Fruit fly (Drosophila melanogaster) whole organism, embryonic: ENCODE results near the gene Sodh2.

Experiments used
- CG10543 ChIP-seq: fragments of 200-800 bp; sonication (Bioruptor generic); optimal IDR thresholded peaks from 3 replicates; lab custom pipeline; 2017; ENCODE audit warnings: missing biosample characterization, mild to moderate bottlenecking, missing genetic modification characterization, moderate library complexity
- CG11247 ChIP-seq: fragments of 200-800 bp; sonication (Bioruptor generic); IDR thresholded peaks from 2 replicates; pipeline ENCODE4 v1.3.6; 2022; ENCODE audit warnings: missing biosample characterization, missing genetic modification characterization
- CG13894 ChIP-seq: fragments of 200-800 bp; sonication (Bioruptor generic); optimal IDR thresholded peaks from 3 replicates; lab custom pipeline; 2018; ENCODE audit warnings: missing biosample characterization, mild to moderate bottlenecking, missing genetic modification characterization, moderate library complexity
- CG14710 ChIP-seq: fragments of 200-800 bp; sonication (Bioruptor generic); optimal IDR thresholded peaks from 3 replicates; lab custom pipeline; 2019; ENCODE audit warnings: missing biosample characterization, mild to moderate bottlenecking, missing genetic modification characterization, moderate library complexity
- CG15696 ChIP-seq: fragments of 200-800 bp; sonication (Bioruptor generic); optimal IDR thresholded peaks from 2 replicates; lab custom pipeline; 2019; ENCODE audit warnings: missing biosample characterization, mild to moderate bottlenecking, missing genetic modification characterization, moderate library complexity
- CG17568 ChIP-seq: fragments of 200-800 bp; sonication (Bioruptor generic); optimal IDR thresholded peaks from 2 replicates; lab custom pipeline; 2018; ENCODE audit warnings: missing biosample characterization, mild to moderate bottlenecking, missing genetic modification characterization, moderate library complexity
- CG17612 ChIP-seq: fragments of 200-800 bp; sonication (Bioruptor generic); IDR thresholded peaks from 2 replicates; pipeline ENCODE4 v1.3.6; 2022; ENCODE audit warnings: missing biosample characterization, missing genetic modification characterization
- CG17829 ChIP-seq: fragments of 200-800 bp; optimal IDR thresholded peaks from 2 replicates; lab custom pipeline; 2019; ENCODE audit warnings: missing biosample characterization, mild to moderate bottlenecking, missing genetic modification characterization, moderate library complexity
- CG2889 ChIP-seq: fragments of 200-800 bp; sonication (Bioruptor generic); IDR thresholded peaks from 3 replicates; pipeline ENCODE4 v1.3.6; 2022; ENCODE audit warnings: missing biosample characterization, missing genetic modification characterization
- CG3407 ChIP-seq: fragments of 200-800 bp; sonication (Bioruptor generic); optimal IDR thresholded peaks from 2 replicates; lab custom pipeline; 2018; ENCODE audit warnings: missing biosample characterization, mild to moderate bottlenecking, missing genetic modification characterization
- CG34422 ChIP-seq: fragments of 200-800 bp; sonication (Bioruptor generic); IDR thresholded peaks from 3 replicates; pipeline ENCODE4 v1.3.6; 2022; ENCODE audit warnings: missing biosample characterization, missing genetic modification characterization
- CG3847 ChIP-seq: fragments of 200-800 bp; sonication (Bioruptor generic); IDR thresholded peaks from 2 replicates; pipeline ENCODE4 v1.3.6; 2022; ENCODE audit warnings: missing biosample characterization, missing genetic modification characterization
- CG4282 ChIP-seq: fragments of 200-800 bp; sonication (Bioruptor generic); optimal IDR thresholded peaks from 2 replicates; lab custom pipeline; 2016; ENCODE audit warnings: missing biosample characterization, missing genetic modification characterization
- CG4424 ChIP-seq: fragments of 200-800 bp; sonication (Bioruptor generic); optimal IDR thresholded peaks from 3 replicates; lab custom pipeline; 2016; ENCODE audit warnings: missing biosample characterization, missing genetic modification characterization
- CG8478 ChIP-seq: fragments of >200 bp; optimal IDR thresholded peaks from 2 replicates; lab custom pipeline; 2018
- CG9215 ChIP-seq: fragments of 200-800 bp; sonication (Bioruptor generic); IDR thresholded peaks from 2 replicates; pipeline ENCODE4 v1.3.6; 2022; ENCODE audit warnings: missing biosample characterization, missing genetic modification characterization
- CHES-1-like ChIP-seq: fragments of 200-800 bp; sonication (Bioruptor generic); optimal IDR thresholded peaks from 2 replicates; lab custom pipeline; 2016; ENCODE audit warnings: missing biosample characterization, missing genetic modification characterization
- Camta ChIP-seq: fragments of 200-800 bp; sonication (Bioruptor generic); optimal IDR thresholded peaks from 2 replicates; lab custom pipeline; 2016; ENCODE audit warnings: missing biosample characterization, missing genetic modification characterization
- CkIIα-i1 ChIP-seq: fragments of 200-800 bp; sonication (Bioruptor generic); IDR thresholded peaks from 2 replicates; pipeline ENCODE4 v1.3.6; 2022; ENCODE audit warnings: missing biosample characterization, missing genetic modification characterization
- Dek ChIP-seq: fragments of 200-800 bp; sonication (Bioruptor generic); optimal IDR thresholded peaks from 3 replicates; lab custom pipeline; 2019; ENCODE audit warnings: missing biosample characterization, mild to moderate bottlenecking, missing genetic modification characterization, moderate library complexity
- Dfd ChIP-seq, 2 experiments: fragments of >200 bp; optimal IDR thresholded peaks; 2 replicates each; lab custom pipeline; 2017; ENCODE audit warnings: missing biosample characterization in 2 of 2, missing genetic modification characterization in 2 of 2
- Dip2 ChIP-seq: fragments of 200-800 bp; sonication (Bioruptor generic); IDR thresholded peaks from 2 replicates; pipeline ENCODE4 v1.3.6; 2022; ENCODE audit warnings: missing biosample characterization, missing genetic modification characterization
- Gug ChIP-seq: fragments of 200-800 bp; sonication (Bioruptor generic); IDR thresholded peaks from 4 replicates; pipeline ENCODE4 v1.3.6; 2022; ENCODE audit warnings: missing biosample characterization, missing genetic modification characterization
- HHEX ChIP-seq: fragments of 200-800 bp; sonication (Bioruptor generic); optimal IDR thresholded peaks from 3 replicates; lab custom pipeline; 2017; ENCODE audit warnings: missing biosample characterization, mild to moderate bottlenecking, missing genetic modification characterization, missing genetic modification reagents
- HLH3B ChIP-seq: fragments of 200-800 bp; sonication (Bioruptor generic); IDR thresholded peaks from 2 replicates; pipeline ENCODE4 v1.3.6; 2022; ENCODE audit warnings: missing biosample characterization, missing genetic modification characterization
- HLH54F ChIP-seq: fragments of 200-800 bp; sonication (Bioruptor generic); optimal IDR thresholded peaks from 3 replicates; lab custom pipeline; 2016; ENCODE audit warnings: missing biosample characterization, missing genetic modification characterization
- Nf-YA ChIP-seq: fragments of 200-800 bp; sonication (Bioruptor generic); IDR thresholded peaks from 2 replicates; pipeline ENCODE4 v1.3.6; 2022; ENCODE audit warnings: missing biosample characterization, missing genetic modification characterization
- NfI ChIP-seq: fragments of 200-800 bp; sonication (Bioruptor generic); optimal IDR thresholded peaks from 3 replicates; lab custom pipeline; 2018; ENCODE audit warnings: missing biosample characterization, mild to moderate bottlenecking, missing genetic modification characterization, moderate library complexity
- Six4 ChIP-seq: fragments of 200-800 bp; sonication (Bioruptor generic); optimal IDR thresholded peaks from 2 replicates; lab custom pipeline; 2016; ENCODE audit warnings: missing biosample characterization, missing genetic modification characterization
- Usf ChIP-seq: fragments of 200-800 bp; sonication (Bioruptor generic); optimal IDR thresholded peaks from 2 replicates; lab custom pipeline; 2017; ENCODE audit warnings: missing genotype, missing biosample characterization, missing genetic modification characterization
- ap ChIP-seq: fragments of 200-800 bp; sonication (Bioruptor generic); IDR thresholded peaks from 2 replicates; pipeline ENCODE4 v1.3.6; 2022; ENCODE audit warnings: missing biosample characterization, missing genetic modification characterization
- ash1 ChIP-seq: fragments of 200-800 bp; sonication (Bioruptor generic); optimal IDR thresholded peaks from 2 replicates; lab custom pipeline; 2018; ENCODE audit warnings: missing biosample characterization, mild to moderate bottlenecking, missing genetic modification characterization
- ato ChIP-seq: fragments of 200-800 bp; sonication (Bioruptor generic); IDR thresholded peaks from 2 replicates; pipeline ENCODE4 v1.3.6; 2022; ENCODE audit warnings: missing biosample characterization, missing genetic modification characterization; ENCODE audit not compliant: partially characterized antibody
- bbx ChIP-seq: fragments of 200-800 bp; sonication (Bioruptor generic); IDR thresholded peaks from 2 replicates; pipeline ENCODE4 v1.3.6; 2022; ENCODE audit warnings: missing biosample characterization, missing genetic modification characterization; ENCODE audit not compliant: partially characterized antibody
- caup ChIP-seq: fragments of 200-800 bp; sonication (Bioruptor generic); optimal IDR thresholded peaks from 3 replicates; lab custom pipeline; 2017; ENCODE audit warnings: missing biosample characterization, mild to moderate bottlenecking, missing genetic modification characterization, moderate library complexity; ENCODE audit not compliant: severe bottlenecking
- chm ChIP-seq: fragments of 200-800 bp; sonication (Bioruptor generic); IDR thresholded peaks from 2 replicates; pipeline ENCODE4 v1.3.6; 2022; ENCODE audit warnings: missing biosample characterization, missing genetic modification characterization
- crp ChIP-seq, 2 experiments: fragments of 200-800 bp; sonication (Bioruptor generic); optimal IDR thresholded peaks; 2 replicates in 1 of 2; 3 replicates in 1 of 2; lab custom pipeline; 2017; ENCODE audit warnings: missing biosample characterization in 2 of 2, missing genetic modification characterization in 2 of 2, mild to moderate bottlenecking in 1 of 2, moderate library complexity in 1 of 2
- eve ChIP-seq, 2 experiments: fragments of >200 bp; optimal IDR thresholded peaks; 2 replicates each; lab custom pipeline; 2017; ENCODE audit warnings: missing biosample characterization in 2 of 2, missing genetic modification characterization in 2 of 2
- gem ChIP-seq: fragments of 200-800 bp; sonication (Bioruptor generic); optimal IDR thresholded peaks from 2 replicates; lab custom pipeline; 2019; ENCODE audit warnings: missing biosample characterization, mild to moderate bottlenecking, missing genetic modification characterization, moderate library complexity
- knrl ChIP-seq: fragments of 200-800 bp; sonication (Bioruptor generic); IDR thresholded peaks from 3 replicates; pipeline ENCODE4 v1.3.6; 2022; ENCODE audit warnings: missing biosample characterization, missing genetic modification characterization; ENCODE audit not compliant: partially characterized antibody
- lola ChIP-seq, 3 experiments: fragments of >200 bp in 2 of 3; fragments of 200-800 bp in 1 of 3; sonication (Bioruptor generic) in 1 of 3; optimal IDR thresholded peaks; 2 replicates each; lab custom pipeline; 2017 to 2019; ENCODE audit warnings: missing biosample characterization in 3 of 3, missing genetic modification characterization in 3 of 3, mild to moderate bottlenecking in 1 of 3, moderate library complexity in 1 of 3
- nau ChIP-seq: fragments of 200-800 bp; sonication (Bioruptor generic); optimal IDR thresholded peaks from 3 replicates; lab custom pipeline; 2017; ENCODE audit warnings: missing biosample characterization, mild to moderate bottlenecking, missing genetic modification characterization, missing genetic modification reagents
- oc ChIP-seq: fragments of 200-800 bp; sonication (Bioruptor generic); optimal IDR thresholded peaks from 2 replicates; lab custom pipeline; 2018; ENCODE audit warnings: missing biosample characterization, mild to moderate bottlenecking, missing genetic modification characterization, moderate library complexity
- pros ChIP-seq: fragments of 200-800 bp; sonication (Bioruptor generic); optimal IDR thresholded peaks from 3 replicates; lab custom pipeline; 2019; ENCODE audit warnings: missing biosample characterization, mild to moderate bottlenecking, missing genetic modification characterization, moderate library complexity
- row ChIP-seq: fragments of 200-800 bp; sonication (Bioruptor generic); IDR thresholded peaks from 3 replicates; pipeline ENCODE4 v1.3.6; 2022; ENCODE audit warnings: missing biosample characterization, missing genetic modification characterization
- sens ChIP-seq: fragments of 200-800 bp; sonication (Bioruptor generic); peaks from one replicate; lab custom pipeline; 2016; ENCODE audit warnings: missing biosample characterization, missing genetic modification characterization
- sob ChIP-seq: fragments of 200-800 bp; sonication (Bioruptor generic); IDR thresholded peaks from 2 replicates; pipeline ENCODE4 v1.3.6; 2022; ENCODE audit warnings: missing biosample characterization, missing genetic modification characterization
- tll ChIP-seq, 2 experiments: fragments of 200-800 bp in 1 of 2; fragments of >200 bp in 1 of 2; sonication (Bioruptor generic) in 1 of 2; optimal IDR thresholded peaks; 2 replicates each; lab custom pipeline; 2017 to 2019; ENCODE audit warnings: missing biosample characterization in 2 of 2, missing genetic modification characterization in 2 of 2, mild to moderate bottlenecking in 1 of 2, moderate library complexity in 1 of 2

Gene Sodh2

DNA sequence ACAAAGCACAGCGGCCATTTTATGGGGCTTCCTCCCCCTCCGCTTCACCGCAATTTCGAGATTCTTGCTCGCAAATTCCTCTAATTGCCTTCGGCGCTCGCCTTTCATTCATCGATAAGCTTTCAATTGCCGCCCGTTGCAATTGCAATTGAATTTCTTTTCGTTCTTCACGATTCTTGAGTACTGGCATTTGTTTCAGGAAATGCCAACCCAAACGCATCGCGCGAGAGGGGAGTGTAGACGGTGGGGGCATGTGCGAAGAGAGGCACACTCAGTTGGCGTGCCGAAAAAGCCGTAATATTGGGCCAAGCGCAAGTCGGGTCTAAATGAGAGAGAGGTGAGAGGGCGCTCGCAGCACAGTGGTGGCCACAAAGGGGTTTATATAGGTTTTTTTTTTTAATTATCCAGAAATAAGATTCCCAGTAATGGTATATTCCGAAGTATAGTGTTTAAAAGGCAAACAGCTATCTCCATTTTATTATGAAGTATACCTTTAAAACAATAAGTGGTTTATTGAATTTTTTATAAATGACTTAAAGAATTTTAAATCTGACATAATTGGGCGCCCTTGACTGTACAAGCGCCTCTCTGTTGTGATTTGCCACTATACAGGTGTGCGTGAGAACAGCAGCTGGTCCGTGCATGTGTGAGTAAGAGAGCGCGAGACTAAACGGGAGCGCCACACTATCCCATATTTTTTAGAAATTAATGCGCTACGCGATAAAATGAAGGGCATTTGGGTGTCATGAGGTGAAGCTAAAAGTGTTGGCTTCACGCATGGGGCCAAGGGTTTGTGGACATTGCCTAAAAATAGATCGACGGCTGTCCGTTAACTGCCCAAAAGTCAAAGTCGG lies 10.5 kb downstream of the Sodh2 start (continued):
- TF ChIP-seq CG17829 = peak; percentile 76
- peak; percentile 94 for TF ChIP-seq CG13894 (tag; lab: Kevin White, UChicago)
- TF ChIP-seq eve (GFP tag; optimal IDR thresholded peaks at IDR 0.05; lab: Kevin White, UChicago) = no peak
- TF ChIP-seq CG8478 (lab: Kevin White, UChicago) = no peak
- no peak for TF ChIP-seq bbx (GFP tag; lab: Robert Waterston, UW)
- TF ChIP-seq gem = peak; percentile 94
- TF ChIP-seq CG17612 = peak; percentile 30; the same call in 1 of the 2 replicates
- peak; percentile 92 for TF ChIP-seq sob (GFP tag; lab: Robert Waterston, UW)
- peak; percentile 79 for TF ChIP-seq HLH54F (GFP tag; lab: Kevin White, UChicago)
- TF ChIP-seq HLH3B (GFP tag; lab: Robert Waterston, UW) = peak; percentile 90
- peak; percentile 95 for TF ChIP-seq CG10543 (GFP tag; lab: Kevin White, UChicago)
- peak; percentile 80 for TF ChIP-seq Nf-YA (GFP tag; lab: Robert Waterston, UW)
- no peak for TF ChIP-seq CkIIα-i1 (GFP tag; lab: Robert Waterston, UW)
- TF ChIP-seq Six4 (GFP tag; lab: Kevin White, UChicago) = peak; percentile 70
- TF ChIP-seq Usf (GFP tag; lab: Kevin White, UChicago) = peak; percentile 73
- TF ChIP-seq CG11247 (GFP tag; lab: Robert Waterston, UW) = peak; percentile 76
- no peak for TF ChIP-seq Dfd (GFP tag; optimal IDR thresholded peaks at IDR 0.05; lab: Kevin White, UChicago)
- TF ChIP-seq Camta (GFP tag; lab: Kevin White, UChicago) = peak; percentile 86
- peak; percentile 83 for TF ChIP-seq CHES-1-like (GFP tag; lab: Kevin White, UChicago)
- TF ChIP-seq ash1 = no peak
- peak; percentile 72 for TF ChIP-seq CG2889 (GFP tag; lab: Robert Waterston, UW)
- peak; percentile 84 for TF ChIP-seq HHEX (GFP tag; lab: Kevin White, UChicago)
- TF ChIP-seq CG34422 (GFP tag; lab: Robert Waterston, UW) = peak; percentile 80
- TF ChIP-seq CG4424 (GFP tag; lab: Kevin White, UChicago) = peak; percentile 88
- TF ChIP-seq CG3407 (GFP tag; lab: Kevin White, UChicago) = peak; percentile 79
- TF ChIP-seq Dip2 (GFP tag; lab: Robert Waterston, UW) = no peak
- TF ChIP-seq sens (GFP tag; lab: Kevin White, UChicago) = peak; percentile 98
- peak; percentile 77 for TF ChIP-seq ap (GFP tag; lab: Robert Waterston, UW)
- peak; percentile 75 for TF ChIP-seq CG15696
- peak; percentile 87 for TF ChIP-seq chm (GFP tag; lab: Robert Waterston, UW)
- TF ChIP-seq CG9215 (GFP tag; lab: Robert Waterston, UW) = peak; percentile 91
- TF ChIP-seq CG4282 = peak; percentile 66
- peak; percentile 88 for TF ChIP-seq oc
- no peak for TF ChIP-seq tll (GFP tag; optimal IDR thresholded peaks at IDR 0.05; lab: Kevin White, UChicago)
- peak; percentile 23 for TF ChIP-seq pros (GFP tag; lab: Kevin White, UChicago)
- TF ChIP-seq nau (GFP tag; lab: Kevin White, UChicago) = peak; percentile 79
- TF ChIP-seq NfI (GFP tag; lab: Kevin White, UChicago) = peak; percentile 87
- TF ChIP-seq lola (GFP tag; optimal IDR thresholded peaks at IDR 0.05; lab: Kevin White, UChicago) = peak in 1 of 3 experiments; percentile 86
- TF ChIP-seq caup = peak; percentile 90
- peak; percentile 29; the same call in 1 of the 3 replicates for TF ChIP-seq knrl (GFP tag; lab: Robert Waterston, UW)
- TF ChIP-seq CG14710 (tag; lab: Kevin White, UChicago) = peak; percentile 76
- TF ChIP-seq Dek (tag; lab: Kevin White, UChicago) = peak; percentile 86
- peak; percentile 42; the same call in 3 of the 4 replicates for TF ChIP-seq Gug
- TF ChIP-seq CG17568 (GFP tag; lab: Kevin White, UChicago) = peak; percentile 81
- peak; percentile 98 for TF ChIP-seq row (GFP tag; lab: Robert Waterston, UW)
- TF ChIP-seq crp (GFP tag; optimal IDR thresholded peaks at IDR 0.05; lab: Kevin White, UChicago) = peak in 1 of 2 experiments; percentile 66
- TF ChIP-seq CG3847 (GFP tag; lab: Robert Waterston, UW) = peak; percentile 91
- no peak for TF ChIP-seq ato
